Worm (Caenorhabditis elegans) whole organism, L4 larva: ENCODE data around the gene lis-1.

Experiments
- Y105C5A.15 ChIP-seq: fragments of 200-800 bp; sonication (Bioruptor generic); IDR thresholded peaks from 2 replicates; pipeline ENCODE4 v1.3.6; 2022; ENCODE audit warnings: missing genetic modification characterization, missing compliant biosample characterization
- Y48G9A.11 ChIP-seq: fragments of 200-800 bp; sonication (Bioruptor generic); IDR thresholded peaks from 2 replicates; pipeline ENCODE4 v1.3.6; 2022; ENCODE audit warnings: missing genetic modification reagents, missing genetic modification characterization, missing compliant biosample characterization
- ZK337.2 ChIP-seq: fragments of 200-800 bp; sonication (Bioruptor generic); IDR thresholded peaks from 2 replicates; pipeline ENCODE4 v1.3.6; 2022; ENCODE audit warnings: missing genetic modification reagents, missing genetic modification characterization, missing compliant biosample characterization
- aha-1 ChIP-seq: fragments of 150-350 bp; peaks from one replicate; lab custom pipeline; 2014; ENCODE audit warnings: missing biosample characterization, missing genetic modification characterization
- aly-2 ChIP-seq: sonication (generic microtip); optimal IDR thresholded peaks from 2 replicates; lab custom pipeline; 2018; ENCODE audit warnings: missing biosample characterization, missing genetic modification characterization
- attf-4 ChIP-seq: sonication (generic microtip); optimal IDR thresholded peaks from 3 replicates; lab custom pipeline; 2017; ENCODE audit warnings: missing biosample characterization, missing genetic modification characterization
- ceh-62 ChIP-seq: sonication (generic microtip); optimal IDR thresholded peaks from 2 replicates; lab custom pipeline; 2017; ENCODE audit warnings: missing biosample characterization, missing genetic modification characterization
- ces-1 ChIP-seq: fragments of 150-350 bp; sonication (generic microtip); optimal IDR thresholded peaks from 4 replicates; lab custom pipeline; 2014; ENCODE audit warnings: missing biosample characterization, missing genetic modification reagents, missing genetic modification characterization
- ctbp-1 ChIP-seq: fragments of 200-800 bp; sonication (Bioruptor generic); IDR thresholded peaks from 2 replicates; pipeline ENCODE4 v1.3.6; 2022; ENCODE audit warnings: missing genetic modification reagents, missing genetic modification characterization, missing compliant biosample characterization
- dmd-6 ChIP-seq: fragments of 200-800 bp; sonication (Bioruptor generic); IDR thresholded peaks from 2 replicates; pipeline ENCODE4 v1.3.6; 2022; ENCODE audit warnings: missing genetic modification reagents, missing genetic modification characterization, missing compliant biosample characterization
- dmd-8 ChIP-seq: fragments of 200-800 bp; sonication (Bioruptor generic); IDR thresholded peaks from 2 replicates; pipeline ENCODE4 v1.3.6; 2022; ENCODE audit warnings: missing genetic modification characterization, missing compliant biosample characterization
- dpl-1 ChIP-seq: fragments of 150-350 bp; optimal IDR thresholded peaks from 2 replicates; lab custom pipeline; 2014; ENCODE audit warnings: missing biosample characterization, missing genetic modification reagents, missing genetic modification characterization
- dve-1 ChIP-seq: sonication (generic microtip); optimal IDR thresholded peaks from 2 replicates; lab custom pipeline; 2017; ENCODE audit warnings: antibody characterized with exemption, mild to moderate bottlenecking, missing genetic modification characterization, missing compliant biosample characterization; ENCODE audit not compliant: insufficient read depth
- egl-27 ChIP-seq: sonication (generic microtip); optimal IDR thresholded peaks from 3 replicates; lab custom pipeline; 2017; ENCODE audit warnings: missing biosample characterization, missing genetic modification reagents, missing genetic modification characterization
- egl-43 ChIP-seq: fragments of 200-800 bp; sonication (Bioruptor generic); IDR thresholded peaks from 2 replicates; pipeline ENCODE4 v1.3.6; 2022; ENCODE audit warnings: missing genetic modification reagents, missing genetic modification characterization, missing compliant biosample characterization
- gei-8 ChIP-seq: fragments of 200-800 bp; sonication (Bioruptor generic); optimal IDR thresholded peaks from 2 replicates; lab custom pipeline; 2018; ENCODE audit warnings: mild to moderate bottlenecking, missing genetic modification characterization, missing compliant biosample characterization
- hlh-11 ChIP-seq: fragments of 200-800 bp; sonication (Bioruptor generic); optimal IDR thresholded peaks from 2 replicates; lab custom pipeline; 2018; ENCODE audit warnings: mild to moderate bottlenecking, missing genetic modification characterization, missing compliant biosample characterization
- hlh-30 ChIP-seq: sonication (generic microtip); optimal IDR thresholded peaks from 2 replicates; lab custom pipeline; 2017; ENCODE audit warnings: antibody characterized with exemption, mild to moderate bottlenecking, missing genetic modification characterization, missing compliant biosample characterization; ENCODE audit not compliant: insufficient read depth
- lin-38 ChIP-seq: fragments of 200-800 bp; sonication (Bioruptor generic); IDR thresholded peaks from 2 replicates; pipeline ENCODE4 v1.3.6; 2022; ENCODE audit warnings: missing genetic modification reagents, missing genetic modification characterization, missing compliant biosample characterization
- lir-3 ChIP-seq: sonication (generic microtip); optimal IDR thresholded peaks from 2 replicates; lab custom pipeline; 2016; ENCODE audit warnings: mild to moderate bottlenecking, missing genetic modification characterization, missing compliant biosample characterization
- lsy-2 ChIP-seq, 2 experiments: fragments of 150-350 bp in 1 of 2; sonication (generic microtip) in 1 of 2; optimal IDR thresholded peaks; 2 replicates each; lab custom pipeline; 2014 to 2017; ENCODE audit warnings: missing biosample characterization in 2 of 2, missing genetic modification characterization in 2 of 2
- mdl-1 ChIP-seq, 2 experiments: fragments of 150-350 bp in 1 of 2; sonication (generic microtip) in 1 of 2; optimal IDR thresholded peaks; 2 replicates each; lab custom pipeline; 2014 to 2017; ENCODE audit warnings: missing biosample characterization in 2 of 2, missing genetic modification characterization in 2 of 2
- mep-1 ChIP-seq: fragments of 150-350 bp; sonication (generic microtip); optimal IDR thresholded peaks from 3 replicates; lab custom pipeline; 2014; ENCODE audit warnings: missing biosample characterization, missing genetic modification characterization
- mes-2 ChIP-seq: sonication (generic microtip); optimal IDR thresholded peaks from 2 replicates; lab custom pipeline; 2016; ENCODE audit warnings: missing genotype, mild to moderate bottlenecking, missing genetic modification characterization, missing compliant biosample characterization; ENCODE audit not compliant: poor library complexity, severe bottlenecking
- nhr-25 ChIP-seq: sonication (generic microtip); optimal IDR thresholded peaks from 2 replicates; lab custom pipeline; 2017; ENCODE audit warnings: missing genetic modification characterization, mild to moderate bottlenecking, missing compliant biosample characterization, antibody characterized with exemption, moderate library complexity, borderline replicate concordance; ENCODE audit not compliant: insufficient read depth
- nhr-28 ChIP-seq: fragments of 150-350 bp; optimal IDR thresholded peaks from 2 replicates; lab custom pipeline; 2014; ENCODE audit warnings: missing biosample characterization, missing genetic modification characterization
- nhr-41 ChIP-seq: fragments of 200-800 bp; sonication (Bioruptor generic); IDR thresholded peaks from 2 replicates; pipeline ENCODE4 v1.3.6; 2022; ENCODE audit warnings: missing genetic modification reagents, missing genetic modification characterization, missing compliant biosample characterization
- nhr-42 ChIP-seq: fragments of 200-800 bp; sonication (Bioruptor generic); IDR thresholded peaks from 2 replicates; pipeline ENCODE4 v1.3.6; 2022; ENCODE audit warnings: missing genetic modification characterization, missing compliant biosample characterization
- nhr-48 ChIP-seq: sonication (generic microtip); optimal IDR thresholded peaks from 2 replicates; lab custom pipeline; 2016; ENCODE audit warnings: mild to moderate bottlenecking, missing genetic modification characterization, missing compliant biosample characterization
- nhr-77 ChIP-seq: fragments of 150-350 bp; optimal IDR thresholded peaks from 2 replicates; lab custom pipeline; 2014; ENCODE audit warnings: missing biosample characterization, missing genetic modification characterization
- php-3 ChIP-seq: fragments of 200-800 bp; sonication (Bioruptor generic); IDR thresholded peaks from 2 replicates; pipeline ENCODE4 v1.3.6; 2022; ENCODE audit warnings: missing genetic modification reagents, missing genetic modification characterization, missing compliant biosample characterization
- pqm-1 ChIP-seq: sonication (generic microtip); optimal IDR thresholded peaks from 2 replicates; lab custom pipeline; 2017; ENCODE audit warnings: missing biosample characterization, missing genetic modification characterization
- rbr-2 ChIP-seq: sonication (generic microtip); optimal IDR thresholded peaks from 2 replicates; lab custom pipeline; 2016; ENCODE audit warnings: missing genotype, missing genetic modification characterization, missing compliant biosample characterization
- spr-3 ChIP-seq: fragments of 200-800 bp; sonication (Bioruptor generic); optimal IDR thresholded peaks from 2 replicates; lab custom pipeline; 2018; ENCODE audit warnings: mild to moderate bottlenecking, missing genetic modification characterization, missing compliant biosample characterization
- tra-1 ChIP-seq: fragments of 200-800 bp; sonication (Bioruptor generic); IDR thresholded peaks from 2 replicates; pipeline ENCODE4 v1.3.6; 2022; ENCODE audit warnings: missing genetic modification reagents, missing genetic modification characterization, missing compliant biosample characterization
- unc-62 ChIP-seq, 3 experiments: fragments of 150-350 bp in 1 of 3; sonication (generic microtip); optimal IDR thresholded peaks in 2 of 3; peaks in 1 of 3; 1 replicate in 1 of 3; 2 replicates in 2 of 3; lab custom pipeline; 2014 to 2017; ENCODE audit warnings: missing biosample characterization in 3 of 3, missing genetic modification characterization in 3 of 3, missing genetic modification reagents in 3 of 3, missing genotype in 1 of 3
- zag-1 ChIP-seq: fragments of 150-350 bp; optimal IDR thresholded peaks from 2 replicates; lab custom pipeline; 2014; ENCODE audit warnings: missing biosample characterization, missing genetic modification characterization
- ztf-7 ChIP-seq: fragments of 150-350 bp; optimal IDR thresholded peaks from 2 replicates; lab custom pipeline; 2014; ENCODE audit warnings: missing biosample characterization, missing genetic modification characterization

lis-1 gene

ce11 chrIII:13350964-13351363 is 25.5 kb downstream of the lis-1 start:
- TF ChIP-seq Y48G9A.11 = no peak
- peak; percentile 82 for TF ChIP-seq ces-1 (GFP tag; lab: Kevin White, UChicago)
- TF ChIP-seq ctbp-1 (GFP tag; lab: Robert Waterston, UW) = peak; percentile 25; the same call in 1 of the 2 replicates
- TF ChIP-seq lsy-2 (tag; optimal IDR thresholded peaks at IDR 0.05; lab: Kevin White, UChicago) = peak in 1 of 2 experiments; percentile 37

ce11 chrIII:13348891-13349290 is 27.6 kb downstream of the lis-1 start:
- no peak for TF ChIP-seq egl-27 (tag; lab: Kevin White, UChicago)
- peak in 1 of 2 experiments; percentile 28 for TF ChIP-seq unc-62 (GFP tag; optimal IDR thresholded peaks at IDR 0.05 in 1 of 2; lab: Kevin White, UChicago)
- no peak for TF ChIP-seq unc-62 (tag; optimal IDR thresholded peaks at IDR 0.05; lab: Kevin White, UChicago)
- peak; percentile 36 for TF ChIP-seq rbr-2 (tag; lab: Kevin White, UChicago)

ce11 chrIII:13347782-13348327 is 28.7 kb downstream of the lis-1 start:
- TF ChIP-seq unc-62 (GFP tag; optimal IDR thresholded peaks at IDR 0.05 in 1 of 2; lab: Kevin White, UChicago) (peak in 1 of 2 experiments; percentile 63), unc-62 (tag; optimal IDR thresholded peaks at IDR 0.05; lab: Kevin White, UChicago) (no peak), lsy-2 (tag; optimal IDR thresholded peaks at IDR 0.05; lab: Kevin White, UChicago) (peak in 1 of 2 experiments; percentile 10), egl-43 (GFP tag; lab: Robert Waterston, UW) (no peak), rbr-2 (tag; lab: Kevin White, UChicago) (peak; percentile 32), spr-3 (GFP tag; lab: Kevin White, UChicago) (no peak), dmd-8 (GFP tag; lab: Robert Waterston, UW) (no peak), nhr-41 (GFP tag; lab: Robert Waterston, UW) (no peak), gei-8 (GFP tag; lab: Kevin White, UChicago) (no peak), nhr-48 (tag; lab: Kevin White, UChicago) (no peak)

- TF ChIP-seq php-3 (GFP tag; lab: Robert Waterston, UW) (0 out of 2 replicates have a peak, but pooled peaks have one; percentile 11), lin-38 (GFP tag; lab: Robert Waterston, UW) (no peak), lir-3 (tag; lab: Kevin White, UChicago) (no peak), ZK337.2 (GFP tag; lab: Robert Waterston, UW) (no peak), hlh-11 (tag; lab: Kevin White, UChicago) (peak; percentile 25), mdl-1 (tag; optimal IDR thresholded peaks at IDR 0.05; lab: Kevin White, UChicago) (no peak), ztf-7 (tag; lab: Kevin White, UChicago) (no peak), nhr-25 (no peak), mep-1 (peak; percentile 44), tra-1 (GFP tag; lab: Robert Waterston, UW) (0 out of 2 replicates have a peak, but pooled peaks have one; percentile 24), dve-1 (tag; lab: Kevin White, UChicago) (peak; percentile 17), attf-4 (tag; lab: Kevin White, UChicago) (no peak), mes-2 (tag; lab: Kevin White, UChicago) (no peak), nhr-41 (GFP tag; lab: Robert Waterston, UW) (no peak), gei-8 (GFP tag; lab: Kevin White, UChicago) (no peak), dmd-8 (GFP tag; lab: Robert Waterston, UW) (no peak)
Measured at ce11 chrIII:13346785-13347184, 29.7 kb downstream of the lis-1 start, which contains the start of gene mtm-6. mtm-6 (plus strand) TSS chrIII:13347085.

- TF ChIP-seq dpl-1 (GFP tag; lab: Kevin White, UChicago) = peak; percentile 37
- no peak for TF ChIP-seq nhr-41 (GFP tag; lab: Robert Waterston, UW)
- no peak for TF ChIP-seq egl-43 (GFP tag; lab: Robert Waterston, UW)
- no peak for TF ChIP-seq aha-1
- no peak for TF ChIP-seq aly-2 (tag; lab: Kevin White, UChicago)
- TF ChIP-seq lin-38 (GFP tag; lab: Robert Waterston, UW) = peak; percentile 18; the same call in 1 of the 2 replicates
- no peak for TF ChIP-seq ceh-62 (tag; lab: Kevin White, UChicago)
- TF ChIP-seq hlh-11 (tag; lab: Kevin White, UChicago) = peak; percentile 40
- TF ChIP-seq Y105C5A.15 (GFP tag; lab: Robert Waterston, UW) = no peak
- peak; percentile 36 for TF ChIP-seq mes-2 (tag; lab: Kevin White, UChicago)
- TF ChIP-seq nhr-77 (tag; lab: Kevin White, UChicago) = peak; percentile 5
- peak; percentile 73 for TF ChIP-seq dve-1 (tag; lab: Kevin White, UChicago)
- peak in 1 of 2 experiments; percentile 30 for TF ChIP-seq lsy-2 (tag; optimal IDR thresholded peaks at IDR 0.05; lab: Kevin White, UChicago)
- no peak for TF ChIP-seq zag-1 (tag; lab: Kevin White, UChicago)
- TF ChIP-seq pqm-1 = peak; percentile 1
- peak; percentile 62 for TF ChIP-seq hlh-30
- TF ChIP-seq nhr-42 (GFP tag; lab: Robert Waterston, UW) = no peak
- TF ChIP-seq gei-8 (GFP tag; lab: Kevin White, UChicago) = no peak
- TF ChIP-seq dmd-6 (GFP tag; lab: Robert Waterston, UW) = peak; percentile 40; the same call in 1 of the 2 replicates
- TF ChIP-seq nhr-28 (tag; lab: Kevin White, UChicago) = peak; percentile 100
Measured at ce11 chrIII:13344538-13345136, 31.9 kb downstream of the lis-1 start, which contains the start of gene acaa-2. acaa-2 (plus strand) TSS chrIII:13344937.
